Fruit fly (Drosophila melanogaster): ENCODE measurements around the gene CG45105.

The CG45105 gene

DNA sequence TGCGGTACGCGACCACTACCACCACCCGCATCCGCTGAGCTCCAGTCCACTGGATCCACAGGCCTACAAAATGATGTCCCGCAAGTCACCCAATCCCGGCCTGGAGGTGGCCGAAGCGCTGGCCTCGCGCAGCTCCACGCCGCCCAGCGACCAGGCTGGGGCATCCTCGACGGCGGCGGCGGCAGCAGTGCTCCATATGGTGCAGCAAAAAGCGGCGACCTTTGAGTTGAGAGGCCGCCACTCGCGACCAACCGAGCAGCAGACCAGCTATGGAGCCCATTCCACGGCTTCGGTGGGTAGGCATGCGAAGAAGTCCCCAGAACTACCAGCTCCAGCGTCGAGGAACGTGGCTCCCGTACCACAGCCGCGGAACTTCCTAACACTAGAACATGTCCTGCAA lies 12.2 kb upstream of the CG45105 start:
- TF ChIP-seq Sox14 (GFP tag; optimal IDR thresholded peaks at IDR 0.05), result no peak

DNA sequence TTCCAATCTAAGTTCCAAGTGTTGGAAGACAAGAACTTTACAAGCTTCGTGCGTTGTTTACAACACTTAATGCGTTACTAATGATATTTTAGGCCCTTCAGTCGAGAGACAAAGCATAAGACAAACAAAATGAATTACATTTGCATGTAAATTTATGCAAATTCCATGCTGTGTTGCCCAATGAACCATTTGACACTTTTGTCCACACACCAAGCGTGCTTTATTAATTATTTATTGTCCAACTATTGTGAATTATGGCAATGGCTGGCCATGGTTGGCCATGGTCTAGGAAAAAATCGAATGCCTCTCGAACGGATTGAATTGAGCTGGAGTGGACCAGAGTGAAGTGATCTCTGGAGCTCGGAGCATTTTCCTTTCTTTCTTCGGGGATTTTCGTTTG lies 10.3 kb upstream of the CG45105 start:
- no peak for TF ChIP-seq CG1621 (tag; optimal IDR thresholded peaks at IDR 0.05)
- TF ChIP-seq Gug (GFP tag; IDR thresholded peaks at IDR 0.05), result no peak
- no peak for TF ChIP-seq CG3919 (GFP tag; optimal IDR thresholded peaks at IDR 0.05)
- no peak for TF ChIP-seq fkh (GFP tag; optimal IDR thresholded peaks at IDR 0.05)
- no peak for TF ChIP-seq Smox (GFP tag; optimal IDR thresholded peaks at IDR 0.05)
- TF ChIP-seq Lpt (GFP tag; optimal IDR thresholded peaks at IDR 0.05), result no peak
- TF ChIP-seq vri (GFP tag; optimal IDR thresholded peaks at IDR 0.05), result no peak
- no peak for TF ChIP-seq CG9139 (GFP tag; optimal IDR thresholded peaks at IDR 0.05)
- TF ChIP-seq fd85E (GFP tag; optimal IDR thresholded peaks at IDR 0.05), result no peak
- no peak for TF ChIP-seq Ets21C (GFP tag; optimal IDR thresholded peaks at IDR 0.05)
- no peak for TF ChIP-seq CG8119 (GFP tag; IDR thresholded peaks at IDR 0.05)
- TF ChIP-seq pdm3 (GFP tag; optimal IDR thresholded peaks at IDR 0.05), result no peak
- no peak for TF ChIP-seq CG4318 (GFP tag; optimal IDR thresholded peaks at IDR 0.05)
- TF ChIP-seq CG31627 (GFP tag; optimal IDR thresholded peaks at IDR 0.05), result no peak
- no peak for TF ChIP-seq lz (GFP tag; optimal IDR thresholded peaks at IDR 0.05)
- TF ChIP-seq CG6276 (GFP tag; optimal IDR thresholded peaks at IDR 0.05), result no peak
- TF ChIP-seq salr (GFP tag; optimal IDR thresholded peaks at IDR 0.05), result no peak

DNA sequence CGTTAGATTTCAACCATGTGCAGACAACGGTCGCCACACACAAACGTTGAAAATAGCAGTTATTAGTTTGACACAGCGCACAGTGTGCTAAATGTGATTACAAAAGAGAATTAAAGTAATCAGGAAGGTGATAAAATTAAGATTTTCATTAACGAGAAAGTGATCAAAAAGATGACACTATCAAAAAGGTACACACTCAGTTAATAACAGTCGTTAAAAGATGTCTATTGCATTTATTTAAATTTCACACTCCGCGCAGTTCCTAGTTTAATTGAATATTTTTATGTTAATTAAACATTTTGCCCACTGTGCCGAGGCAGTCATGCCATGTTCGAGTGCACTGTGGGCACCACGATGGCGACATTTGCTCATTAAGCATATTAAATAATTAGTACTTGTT lies 9.4 kb upstream of the CG45105 start:
- no peak for TF ChIP-seq CG10631 (GFP tag; optimal IDR thresholded peaks at IDR 0.05)
- TF ChIP-seq CG6276 (GFP tag; optimal IDR thresholded peaks at IDR 0.05), result peak; percentile 85
- TF ChIP-seq cyc (GFP tag; optimal IDR thresholded peaks at IDR 0.05), result no peak
- TF ChIP-seq fd85E (GFP tag; optimal IDR thresholded peaks at IDR 0.05), result no peak
- TF ChIP-seq Lpt (GFP tag; optimal IDR thresholded peaks at IDR 0.05), result peak; percentile 51
- TF ChIP-seq CG15336 (GFP tag; IDR thresholded peaks at IDR 0.05), result peak; percentile 85
- TF ChIP-seq CG32006 (GFP tag; optimal IDR thresholded peaks at IDR 0.05), result peak; percentile 88
- peak; percentile 31 for TF ChIP-seq CG3919 (GFP tag; optimal IDR thresholded peaks at IDR 0.05)
- TF ChIP-seq dsx (GFP tag; optimal IDR thresholded peaks at IDR 0.05; ENCODE audit: poor library complexity, severe bottlenecking), result no peak
- TF ChIP-seq pdm3 (GFP tag; optimal IDR thresholded peaks at IDR 0.05), result peak; percentile 51
- peak; percentile 89 for TF ChIP-seq CG8119 (GFP tag; IDR thresholded peaks at IDR 0.05)
- no peak for TF ChIP-seq Sox15 (GFP tag; optimal IDR thresholded peaks at IDR 0.05)
- TF ChIP-seq dac (GFP tag; optimal IDR thresholded peaks at IDR 0.05), result peak; percentile 64
- TF ChIP-seq OdsH (GFP tag; optimal IDR thresholded peaks at IDR 0.05), result peak; percentile 51
- TF ChIP-seq Gug (GFP tag; IDR thresholded peaks at IDR 0.05), result peak; percentile 50; the same call in 1 of the 2 replicates
- TF ChIP-seq topi (GFP tag; optimal IDR thresholded peaks at IDR 0.05), result no peak
- peak; percentile 84 for TF ChIP-seq Hr4 (GFP tag; optimal IDR thresholded peaks at IDR 0.05)
- peak; percentile 84 for TF ChIP-seq Eip78C (GFP tag)
- TF ChIP-seq net (GFP tag; optimal IDR thresholded peaks at IDR 0.05), result no peak
- peak; percentile 58; the same call in 1 of the 3 replicates for TF ChIP-seq CG6163 (GFP tag; IDR thresholded peaks at IDR 0.05)
- TF ChIP-seq CG11294 (GFP tag; IDR thresholded peaks at IDR 0.05), result peak; percentile 39; the same call in 1 of the 2 replicates
- peak; percentile 42 for TF ChIP-seq acj6 (GFP tag; optimal IDR thresholded peaks at IDR 0.05)
- TF ChIP-seq salr (GFP tag; optimal IDR thresholded peaks at IDR 0.05), result peak in 1 of 2 experiments; percentile 61
- no peak for TF ChIP-seq CG6854 (GFP tag; optimal IDR thresholded peaks at IDR 0.05)
- TF ChIP-seq fd59A (GFP tag; optimal IDR thresholded peaks at IDR 0.05), result no peak
- no peak for TF ChIP-seq CG7368 (GFP tag; optimal IDR thresholded peaks at IDR 0.05)
- peak; percentile 76 for TF ChIP-seq eg (GFP tag; IDR thresholded peaks at IDR 0.05)

DNA sequence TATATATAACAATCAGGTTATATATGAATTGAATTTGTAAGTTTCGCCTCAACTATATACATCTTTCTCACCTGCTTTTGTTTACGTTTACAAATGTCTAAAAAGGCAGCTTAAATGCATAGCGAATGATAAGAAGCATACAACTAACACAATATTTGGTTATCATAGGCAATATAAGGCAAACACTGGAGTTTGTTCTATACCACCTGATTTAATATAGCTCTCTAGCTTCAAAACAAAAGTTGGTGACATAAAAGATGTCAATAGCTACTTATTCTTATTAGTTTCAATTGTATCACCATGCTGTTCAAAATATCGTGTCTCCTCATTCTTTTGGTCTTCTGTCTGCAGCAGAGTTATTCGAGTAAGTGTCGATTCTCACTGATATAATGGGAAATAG lies 8.1 kb upstream of the CG45105 start:
- TF ChIP-seq fkh (GFP tag; optimal IDR thresholded peaks at IDR 0.05), result peak; percentile 44
- TF ChIP-seq esn (GFP tag; optimal IDR thresholded peaks at IDR 0.05), result no peak

Measured in whole organism, prepupa.